Worm (Caenorhabditis elegans) whole organism, mixed stage, embryonic: ENCODE results near the gene F07H5.13.

ENCODE experiments used
- bed-3 ChIP-seq: fragments of 200-800 bp; sonication (Bioruptor generic); optimal IDR thresholded peaks from 3 replicates; lab custom pipeline; 2018; ENCODE audit warnings: mild to moderate bottlenecking, missing genetic modification characterization, moderate library complexity, missing compliant biosample characterization
- blmp-1 ChIP-seq: fragments of 150-350 bp; optimal IDR thresholded peaks from 2 replicates; lab custom pipeline; 2014; ENCODE audit warnings: missing biosample characterization, missing genetic modification characterization
- ces-1 ChIP-seq: fragments of 150-350 bp; optimal IDR thresholded peaks from 2 replicates; lab custom pipeline; 2014; ENCODE audit warnings: missing biosample characterization, missing genetic modification reagents, missing genetic modification characterization
- elt-1 ChIP-seq: sonication (generic microtip); optimal IDR thresholded peaks from 2 replicates; lab custom pipeline; 2017; ENCODE audit warnings: missing genetic modification characterization, mild to moderate bottlenecking, missing compliant biosample characterization, antibody characterized with exemption, moderate library complexity, borderline replicate concordance; ENCODE audit not compliant: insufficient read depth
- elt-3 ChIP-seq: fragments of 150-350 bp; optimal IDR thresholded peaks from 2 replicates; lab custom pipeline; 2014; ENCODE audit warnings: missing biosample characterization, missing genetic modification characterization
- hlh-1 ChIP-seq: fragments of 150-350 bp; optimal IDR thresholded peaks from 2 replicates; lab custom pipeline; 2014; ENCODE audit warnings: missing biosample characterization, missing genetic modification reagents, missing genetic modification characterization
- lsy-2 ChIP-seq: fragments of 150-350 bp; optimal IDR thresholded peaks from 2 replicates; lab custom pipeline; 2014; ENCODE audit warnings: missing biosample characterization, missing genetic modification characterization
- nhr-12 ChIP-seq: fragments of 150-350 bp; optimal IDR thresholded peaks from 2 replicates; lab custom pipeline; 2014; ENCODE audit warnings: missing biosample characterization, missing genetic modification characterization
- nhr-237 ChIP-seq: fragments of 150-350 bp; optimal IDR thresholded peaks from 2 replicates; lab custom pipeline; 2014; ENCODE audit warnings: missing biosample characterization, missing genetic modification characterization
- nhr-28 ChIP-seq: fragments of 150-350 bp; optimal IDR thresholded peaks from 2 replicates; lab custom pipeline; 2014; ENCODE audit warnings: missing biosample characterization, missing genetic modification characterization
- pha-4 ChIP-seq: fragments of 150-350 bp; optimal IDR thresholded peaks from 2 replicates; lab custom pipeline; 2018; ENCODE audit warnings: missing biosample characterization, missing genetic modification reagents, missing genetic modification characterization
- snpc-4 ChIP-seq: fragments of 150-350 bp; optimal IDR thresholded peaks from 2 replicates; lab custom pipeline; 2014; ENCODE audit warnings: missing biosample characterization, missing genetic modification characterization
- unc-62 ChIP-seq: fragments of 150-350 bp; optimal IDR thresholded peaks from 2 replicates; lab custom pipeline; 2014; ENCODE audit warnings: missing biosample characterization, missing genetic modification reagents, missing genetic modification characterization
- ztf-11 ChIP-seq: fragments of 150-350 bp; optimal IDR thresholded peaks from 2 replicates; lab custom pipeline; 2014; ENCODE audit warnings: missing biosample characterization, missing genetic modification characterization

ce11 chrII:8746298-8746775 lies 44.0 kb upstream of the F07H5.13 start:
- no peak for TF ChIP-seq lsy-2
- no peak for TF ChIP-seq elt-1 (tag; lab: Kevin White, UChicago)
- no peak for TF ChIP-seq ztf-11 (tag; lab: Kevin White, UChicago)
- TF ChIP-seq nhr-28 (tag; lab: Kevin White, UChicago): no peak
- no peak for TF ChIP-seq ces-1 (GFP tag; lab: Kevin White, UChicago)
- no peak for TF ChIP-seq pha-4 (tag; lab: Kevin White, UChicago)
- TF ChIP-seq snpc-4 (tag; lab: Kevin White, UChicago): no peak
- no peak for TF ChIP-seq nhr-12 (tag; lab: Kevin White, UChicago)
- TF ChIP-seq nhr-237: no peak
- TF ChIP-seq blmp-1: no peak
- no peak for TF ChIP-seq bed-3 (GFP tag; lab: Kevin White, UChicago)
- TF ChIP-seq elt-3 (tag; lab: Kevin White, UChicago): no peak
- TF ChIP-seq hlh-1 (tag; lab: Kevin White, UChicago): no peak
- no peak for TF ChIP-seq unc-62 (GFP tag; lab: Kevin White, UChicago)
